Fruit fly (Drosophila melanogaster) whole organism, embryonic: ENCODE data around the gene CG5386.

Experiments
- BEAF-32 ChIP-seq: fragments of 200-800 bp; sonication (Bioruptor generic); optimal IDR thresholded peaks from 3 replicates; lab custom pipeline; 2017; ENCODE audit warnings: missing biosample characterization, missing genetic modification characterization, mild to moderate bottlenecking, moderate library complexity, missing genetic modification reagents
- CG10321 ChIP-seq: fragments of 200-800 bp; sonication (Bioruptor generic); IDR thresholded peaks from 2 replicates; pipeline ENCODE4 v1.3.6; 2022; ENCODE audit warnings: missing biosample characterization, missing genetic modification characterization
- CG10565 ChIP-seq: fragments of 200-800 bp; sonication (Bioruptor generic); optimal IDR thresholded peaks from 3 replicates; lab custom pipeline; 2016; ENCODE audit warnings: missing biosample characterization, mild to moderate bottlenecking, missing genetic modification characterization
- CG13287 ChIP-seq: fragments of 200-800 bp; sonication (Bioruptor generic); IDR thresholded peaks from 2 replicates; pipeline ENCODE4 v1.3.6; 2022; ENCODE audit warnings: missing biosample characterization, missing genetic modification characterization; ENCODE audit not compliant: partially characterized antibody
- CG14710 ChIP-seq: fragments of 200-800 bp; sonication (Bioruptor generic); optimal IDR thresholded peaks from 3 replicates; lab custom pipeline; 2019; ENCODE audit warnings: missing biosample characterization, mild to moderate bottlenecking, missing genetic modification characterization, moderate library complexity
- CG14860 ChIP-seq: fragments of 200-800 bp; sonication (Bioruptor generic); IDR thresholded peaks from 3 replicates; pipeline ENCODE4 v1.3.6; 2022; ENCODE audit warnings: missing biosample characterization, missing genetic modification characterization; ENCODE audit not compliant: partially characterized antibody
- CG17568 ChIP-seq: fragments of 200-800 bp; sonication (Bioruptor generic); optimal IDR thresholded peaks from 2 replicates; lab custom pipeline; 2018; ENCODE audit warnings: missing biosample characterization, mild to moderate bottlenecking, missing genetic modification characterization, moderate library complexity
- CG17912 ChIP-seq: fragments of 200-800 bp; sonication (Bioruptor generic); optimal IDR thresholded peaks from 2 replicates; lab custom pipeline; 2018; ENCODE audit warnings: missing biosample characterization, mild to moderate bottlenecking, missing genetic modification characterization
- CG31441 ChIP-seq: fragments of 200-800 bp; sonication (Bioruptor generic); IDR thresholded peaks from 2 replicates; pipeline ENCODE4 v1.3.6; 2022; ENCODE audit warnings: missing biosample characterization, missing genetic modification characterization
- CG4360 ChIP-seq: fragments of 200-800 bp; sonication (Bioruptor generic); IDR thresholded peaks from 2 replicates; pipeline ENCODE4 v1.3.6; 2022; ENCODE audit warnings: missing biosample characterization, missing genetic modification characterization
- CG4730 ChIP-seq: fragments of 200-800 bp; sonication (Bioruptor generic); IDR thresholded peaks from 2 replicates; pipeline ENCODE4 v1.3.6; 2022; ENCODE audit warnings: missing biosample characterization, missing genetic modification characterization
- CG6654 ChIP-seq: fragments of 200-800 bp; sonication (Bioruptor generic); optimal IDR thresholded peaks from 2 replicates; lab custom pipeline; 2017; ENCODE audit warnings: missing biosample characterization, mild to moderate bottlenecking, missing genetic modification characterization
- CG7987 ChIP-seq: fragments of 200-800 bp; sonication (Bioruptor generic); optimal IDR thresholded peaks from 2 replicates; lab custom pipeline; 2018; ENCODE audit warnings: missing biosample characterization, mild to moderate bottlenecking, missing genetic modification characterization, moderate library complexity
- Dll ChIP-seq: fragments of 200-800 bp; sonication (Bioruptor generic); IDR thresholded peaks from 4 replicates; pipeline ENCODE4 v1.3.6; 2022; ENCODE audit warnings: missing biosample characterization, missing genetic modification characterization; ENCODE audit not compliant: partially characterized antibody
- GATAe ChIP-seq: fragments of 200-800 bp; sonication (Bioruptor generic); conservative IDR thresholded peaks from 2 replicates; pipeline ENCODE4 v1.3.6; 2022; ENCODE audit warnings: missing biosample characterization, missing genetic modification characterization
- HLH4C ChIP-seq: fragments of 200-800 bp; sonication (Bioruptor generic); IDR thresholded peaks from 3 replicates; pipeline ENCODE4 v1.3.6; 2022; ENCODE audit warnings: missing biosample characterization, missing genetic modification characterization; ENCODE audit not compliant: partially characterized antibody
- MBD-R2 ChIP-seq: fragments of 200-800 bp; sonication (Bioruptor generic); IDR thresholded peaks from 2 replicates; pipeline ENCODE4 v1.3.6; 2022; ENCODE audit warnings: missing biosample characterization, missing genetic modification characterization
- Oli ChIP-seq: fragments of 200-800 bp; sonication (Bioruptor generic); optimal IDR thresholded peaks from 2 replicates; lab custom pipeline; 2018; ENCODE audit warnings: missing biosample characterization, mild to moderate bottlenecking, missing genetic modification characterization, moderate library complexity
- Trl ChIP-seq, 3 experiments: fragments of >200 bp in 2 of 3; fragments of 200-800 bp in 1 of 3; sonication (Bioruptor generic) in 1 of 3; optimal IDR thresholded peaks; 2 replicates in 1 of 3; 3 replicates in 2 of 3; lab custom pipeline; 2016 to 2017; ENCODE audit warnings: missing biosample characterization in 1 of 3, missing genetic modification characterization in 1 of 3
- amos ChIP-seq: fragments of 200-800 bp; sonication (Bioruptor generic); IDR thresholded peaks from 2 replicates; pipeline ENCODE4 v1.3.6; 2022; ENCODE audit warnings: missing biosample characterization, missing genetic modification characterization; ENCODE audit not compliant: partially characterized antibody
- ato ChIP-seq: fragments of 200-800 bp; sonication (Bioruptor generic); IDR thresholded peaks from 2 replicates; pipeline ENCODE4 v1.3.6; 2022; ENCODE audit warnings: missing biosample characterization, missing genetic modification characterization; ENCODE audit not compliant: partially characterized antibody
- dan ChIP-seq: fragments of 200-800 bp; sonication (Bioruptor generic); IDR thresholded peaks from 2 replicates; pipeline ENCODE4 v1.3.6; 2022; ENCODE audit warnings: missing biosample characterization, missing genetic modification characterization
- eve ChIP-seq, 2 experiments: fragments of >200 bp; optimal IDR thresholded peaks; 2 replicates each; lab custom pipeline; 2017; ENCODE audit warnings: missing biosample characterization in 2 of 2, missing genetic modification characterization in 2 of 2
- ewg ChIP-seq: fragments of 200-800 bp; sonication (Bioruptor generic); optimal IDR thresholded peaks from 3 replicates; lab custom pipeline; 2017; ENCODE audit warnings: mild to moderate bottlenecking, missing biosample characterization, missing genetic modification reagents, missing genetic modification characterization
- fd64A ChIP-seq: fragments of 200-800 bp; sonication (Bioruptor generic); optimal IDR thresholded peaks from 3 replicates; lab custom pipeline; 2018; ENCODE audit warnings: missing biosample characterization, mild to moderate bottlenecking, missing genetic modification characterization
- ftz-f1 ChIP-seq: fragments of 200-800 bp; sonication (Bioruptor generic); optimal IDR thresholded peaks from 2 replicates; lab custom pipeline; 2016; ENCODE audit warnings: missing biosample characterization, missing genetic modification characterization
- gce ChIP-seq: fragments of 200-800 bp; sonication (Bioruptor generic); IDR thresholded peaks from 3 replicates; pipeline ENCODE4 v1.3.6; 2022; ENCODE audit warnings: missing biosample characterization, missing genetic modification characterization
- grn ChIP-seq: fragments of 200-800 bp; sonication (Bioruptor generic); optimal IDR thresholded peaks from 3 replicates; lab custom pipeline; 2017; ENCODE audit warnings: missing biosample characterization, missing genetic modification characterization
- hb ChIP-seq: fragments of 200-800 bp; sonication (Bioruptor generic); IDR thresholded peaks from 3 replicates; pipeline ENCODE4 v1.3.6; 2022; ENCODE audit warnings: missing biosample characterization, missing genetic modification characterization; ENCODE audit not compliant: partially characterized antibody
- her ChIP-seq: fragments of 200-800 bp; sonication (Bioruptor generic); optimal IDR thresholded peaks from 2 replicates; lab custom pipeline; 2016; ENCODE audit warnings: missing biosample characterization, missing genetic modification characterization
- knrl ChIP-seq: fragments of 200-800 bp; sonication (Bioruptor generic); IDR thresholded peaks from 3 replicates; pipeline ENCODE4 v1.3.6; 2022; ENCODE audit warnings: missing biosample characterization, missing genetic modification characterization; ENCODE audit not compliant: partially characterized antibody
- lola ChIP-seq, 3 experiments: fragments of >200 bp in 2 of 3; fragments of 200-800 bp in 1 of 3; sonication (Bioruptor generic) in 1 of 3; optimal IDR thresholded peaks; 2 replicates each; lab custom pipeline; 2017 to 2019; ENCODE audit warnings: missing biosample characterization in 3 of 3, missing genetic modification characterization in 3 of 3, mild to moderate bottlenecking in 1 of 3, moderate library complexity in 1 of 3
- nerfin-1 ChIP-seq: fragments of 200-800 bp; sonication (Bioruptor generic); optimal IDR thresholded peaks from 3 replicates; lab custom pipeline; 2019; ENCODE audit warnings: missing biosample characterization, mild to moderate bottlenecking, missing genetic modification characterization, moderate library complexity
- nom ChIP-seq: fragments of 200-800 bp; sonication (Bioruptor generic); optimal IDR thresholded peaks from 2 replicates; lab custom pipeline; 2017; ENCODE audit warnings: missing biosample characterization, missing genetic modification characterization, mild to moderate bottlenecking, moderate library complexity, missing genetic modification reagents
- odd ChIP-seq: fragments of 200-800 bp; sonication (Bioruptor generic); optimal IDR thresholded peaks from 2 replicates; lab custom pipeline; 2017; ENCODE audit warnings: missing biosample characterization, mild to moderate bottlenecking, missing genetic modification characterization
- pzg ChIP-seq: fragments of 200-800 bp; sonication (Bioruptor generic); optimal IDR thresholded peaks from 3 replicates; lab custom pipeline; 2018; ENCODE audit warnings: missing biosample characterization, mild to moderate bottlenecking, missing genetic modification characterization, moderate library complexity
- so ChIP-seq: fragments of 200-800 bp; sonication (Bioruptor generic); IDR thresholded peaks from 3 replicates; pipeline ENCODE4 v1.3.6; 2022; ENCODE audit warnings: missing biosample characterization, missing genetic modification characterization
- sob ChIP-seq: fragments of 200-800 bp; sonication (Bioruptor generic); IDR thresholded peaks from 2 replicates; pipeline ENCODE4 v1.3.6; 2022; ENCODE audit warnings: missing biosample characterization, missing genetic modification characterization
- tll ChIP-seq, 2 experiments: fragments of 200-800 bp in 1 of 2; fragments of >200 bp in 1 of 2; sonication (Bioruptor generic) in 1 of 2; optimal IDR thresholded peaks; 2 replicates each; lab custom pipeline; 2017 to 2019; ENCODE audit warnings: missing biosample characterization in 2 of 2, missing genetic modification characterization in 2 of 2, mild to moderate bottlenecking in 1 of 2, moderate library complexity in 1 of 2
- trh ChIP-seq: fragments of 200-800 bp; sonication (Bioruptor generic); optimal IDR thresholded peaks from 2 replicates; lab custom pipeline; 2016; ENCODE audit warnings: missing biosample characterization, missing genetic modification characterization
- tx ChIP-seq: fragments of 200-800 bp; sonication (Bioruptor generic); optimal IDR thresholded peaks from 2 replicates; lab custom pipeline; 2016; ENCODE audit warnings: missing biosample characterization, missing genetic modification characterization
- vnd ChIP-seq: fragments of 200-800 bp; sonication (Bioruptor generic); IDR thresholded peaks from 3 replicates; pipeline ENCODE4 v1.3.6; 2022; ENCODE audit warnings: missing biosample characterization, missing genetic modification characterization; ENCODE audit not compliant: partially characterized antibody
- zfh2 ChIP-seq: fragments of 200-800 bp; sonication (Bioruptor generic); optimal IDR thresholded peaks from 2 replicates; lab custom pipeline; 2016; ENCODE audit warnings: missing biosample characterization, missing genetic modification characterization

The CG5386 gene

dm6 chr3R:22368777-22369214, 26.7 kb upstream of the CG5386 start (continued):
- TF ChIP-seq trh (GFP tag; lab: Kevin White, UChicago) (peak; percentile 50), nom (GFP tag; lab: Kevin White, UChicago) (no peak), odd (GFP tag; lab: Kevin White, UChicago) (peak; percentile 49)
- TF ChIP-seq, all 482 proteins: peak for 251

dm6 chr3R:22368077-22368776, 26.2 kb upstream of the CG5386 start:
- peak; percentile 32; the same call in 1 of the 3 replicates for TF ChIP-seq so
- TF ChIP-seq CG14710 (tag; lab: Kevin White, UChicago), result peak; percentile 25
- peak; percentile 60 for TF ChIP-seq nerfin-1 (tag; lab: Kevin White, UChicago)
- TF ChIP-seq zfh2 (GFP tag; lab: Kevin White, UChicago), result no peak
- peak; percentile 12; the same call in 1 of the 2 replicates for TF ChIP-seq GATAe (GFP tag; lab: Robert Waterston, UW)
- no peak for TF ChIP-seq gce (GFP tag; lab: Robert Waterston, UW)
- peak; percentile 75 for TF ChIP-seq Dll (GFP tag; lab: Robert Waterston, UW)
- TF ChIP-seq sob (GFP tag; lab: Robert Waterston, UW), result 0 out of 2 replicates have a peak, but pooled peaks have one; percentile 27
- peak; percentile 42 for TF ChIP-seq grn (GFP tag; lab: Kevin White, UChicago)
- TF ChIP-seq eve (GFP tag; optimal IDR thresholded peaks at IDR 0.05; lab: Kevin White, UChicago), result no peak
- TF ChIP-seq ewg (GFP tag; lab: Kevin White, UChicago), result peak; percentile 92
- peak; percentile 25 for TF ChIP-seq BEAF-32 (GFP tag; lab: Kevin White, UChicago)
- TF ChIP-seq CG17912 (GFP tag; lab: Kevin White, UChicago), result peak; percentile 6
- TF ChIP-seq CG10321 (GFP tag; lab: Robert Waterston, UW), result peak; percentile 93
- TF ChIP-seq CG14860 (GFP tag; lab: Robert Waterston, UW), result 0 out of 3 replicates have a peak, but pooled peaks have one; percentile 29
- TF ChIP-seq vnd (GFP tag; lab: Robert Waterston, UW), result peak; percentile 60
- no peak for TF ChIP-seq CG10565
- peak; percentile 69 for TF ChIP-seq CG13287 (GFP tag; lab: Robert Waterston, UW)
- no peak for TF ChIP-seq Oli (tag; lab: Kevin White, UChicago)
- 0 out of 2 replicates have a peak, but pooled peaks have one; percentile 9 for TF ChIP-seq CG4360 (GFP tag; lab: Robert Waterston, UW)
- TF ChIP-seq knrl (GFP tag; lab: Robert Waterston, UW), result peak; percentile 63; the same call in 2 of the 3 replicates
- peak; percentile 16 for TF ChIP-seq nom (GFP tag; lab: Kevin White, UChicago)
- TF ChIP-seq CG4730 (GFP tag; lab: Robert Waterston, UW), result 0 out of 2 replicates have a peak, but pooled peaks have one; percentile 15
- peak; percentile 17 for TF ChIP-seq her (GFP tag; lab: Kevin White, UChicago)
- no peak for TF ChIP-seq tx
- peak; percentile 37; the same call in 2 of the 3 replicates for TF ChIP-seq HLH4C (GFP tag; lab: Robert Waterston, UW)
- 0 out of 2 replicates have a peak, but pooled peaks have one; percentile 8 for TF ChIP-seq MBD-R2 (GFP tag; lab: Robert Waterston, UW)
- TF ChIP-seq dan (GFP tag; lab: Robert Waterston, UW), result no peak
- TF ChIP-seq CG17568, result no peak
- peak; percentile 2 for TF ChIP-seq CG6654
- peak; percentile 66; the same call in 1 of the 3 replicates for TF ChIP-seq hb (GFP tag; lab: Robert Waterston, UW)
- TF ChIP-seq fd64A (GFP tag; lab: Kevin White, UChicago), result no peak
- peak; percentile 99 for TF ChIP-seq ftz-f1 (GFP tag; lab: Kevin White, UChicago)
- peak in 1 of 2 experiments; percentile 7 for TF ChIP-seq Trl (optimal IDR thresholded peaks at IDR 0.05; lab: Kevin White, UChicago)
- TF ChIP-seq Trl (GFP tag; optimal IDR thresholded peaks at IDR 0.05; lab: Kevin White, UChicago), result no peak
- TF ChIP-seq amos (GFP tag; lab: Robert Waterston, UW), result peak; percentile 38; the same call in 1 of the 2 replicates
- TF ChIP-seq CG7987 (GFP tag; lab: Kevin White, UChicago), result peak; percentile 98
- TF ChIP-seq tll (GFP tag; optimal IDR thresholded peaks at IDR 0.05; lab: Kevin White, UChicago), result no peak
- TF ChIP-seq CG31441 (GFP tag; lab: Robert Waterston, UW), result peak; percentile 35
- peak; percentile 1 for TF ChIP-seq pzg (GFP tag; lab: Kevin White, UChicago)
- peak in 1 of 3 experiments; percentile 27 for TF ChIP-seq lola (GFP tag; optimal IDR thresholded peaks at IDR 0.05; lab: Kevin White, UChicago)
- 0 out of 2 replicates have a peak, but pooled peaks have one; percentile 39 for TF ChIP-seq ato (GFP tag; lab: Robert Waterston, UW)
